Worm (Caenorhabditis elegans): ENCODE results near the gene irld-60.

irld-60 gene

ce11 chrIII:12750831-12751230 lies at the start of gene irld-60, which contains the start of gene irld-20:
Gene irld-60 (minus strand): TSS chrIII:12750931.
Gene irld-20 (plus strand): TSS chrIII:12751109.
- no peak for TF ChIP-seq lin-13 (GFP tag; optimal IDR thresholded peaks at IDR 0.05)
- TF ChIP-seq egl-13 (tag; optimal IDR thresholded peaks at IDR 0.05), result no peak
- peak; percentile 14 for TF ChIP-seq nhr-85 (tag)

DNA sequence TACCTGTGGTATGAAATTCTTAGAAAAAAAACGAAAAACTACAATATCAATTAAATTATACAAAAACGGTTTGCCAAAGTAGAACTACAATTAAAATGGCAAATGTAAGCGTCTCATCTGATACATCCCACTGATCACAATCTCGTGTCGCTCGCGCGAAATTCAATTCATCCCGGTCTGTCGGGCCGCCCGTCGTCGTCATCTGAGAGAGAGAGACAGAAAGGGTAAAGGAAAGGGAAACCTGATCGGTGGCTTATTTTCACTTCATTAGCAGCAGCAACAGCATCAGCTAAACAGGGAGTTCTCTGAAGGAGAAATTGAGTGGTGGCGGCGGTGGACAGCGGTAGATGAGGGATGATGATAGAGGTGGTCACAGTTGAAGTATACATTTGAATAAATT lies 49.8 kb upstream of the irld-60 start:
- TF ChIP-seq nhr-85 (tag) (peak; percentile 62), nhr-20 (tag; optimal IDR thresholded peaks at IDR 0.05) (peak; percentile 0), blmp-1 (tag; optimal IDR thresholded peaks at IDR 0.05) (peak; percentile 100), C16A3.4 (tag; optimal IDR thresholded peaks at IDR 0.05) (no peak)

ce11 chrIII:12798469-12798868 lies 47.7 kb upstream of the irld-60 start, which contains the start of gene agmo-1:
Gene agmo-1 (minus strand): TSS chrIII:12798569.
- peak; percentile 32 for TF ChIP-seq blmp-1 (tag; optimal IDR thresholded peaks at IDR 0.05)
- no peak for TF ChIP-seq lin-13 (GFP tag; optimal IDR thresholded peaks at IDR 0.05)

DNA sequence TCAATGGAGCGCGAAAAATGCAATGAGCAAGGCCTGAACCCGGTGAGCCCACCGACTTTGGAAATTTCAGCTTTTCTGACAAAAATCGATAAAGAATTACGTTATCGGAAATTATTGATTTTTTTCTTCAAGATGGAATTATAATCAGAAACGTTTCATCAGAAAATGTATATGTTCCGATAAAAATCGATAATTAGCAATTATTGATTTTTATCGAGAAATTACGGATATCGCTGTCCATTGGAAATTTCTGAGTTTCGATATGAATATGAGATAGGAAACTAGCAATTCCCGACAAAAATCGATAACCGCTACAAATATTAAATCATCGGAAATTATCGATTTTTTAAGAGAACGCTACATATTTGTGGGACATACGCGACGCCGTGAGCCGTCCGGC lies 43.5 kb upstream of the irld-60 start:
- TF ChIP-seq ama-1 (optimal IDR thresholded peaks at IDR 0.05) (no peak), ces-1 (GFP tag; optimal IDR thresholded peaks at IDR 0.05) (no peak), lin-35 (GFP tag; optimal IDR thresholded peaks at IDR 0.05) (no peak), egl-13 (tag; optimal IDR thresholded peaks at IDR 0.05) (no peak), alr-1 (tag; optimal IDR thresholded peaks at IDR 0.05; ENCODE audit: borderline replicate concordance) (no peak), nhr-11 (tag; optimal IDR thresholded peaks at IDR 0.05) (no peak), fos-1 (tag; optimal IDR thresholded peaks at IDR 0.05) (no peak), ceh-88 (GFP tag; IDR thresholded peaks at IDR 0.05) (no peak), dpl-1 (GFP tag; optimal IDR thresholded peaks at IDR 0.05) (no peak), nhr-237 (tag; optimal IDR thresholded peaks at IDR 0.05) (no peak), nhr-77 (tag; optimal IDR thresholded peaks at IDR 0.05) (no peak), C16A3.4 (tag; optimal IDR thresholded peaks at IDR 0.05) (no peak), jun-1 (tag; optimal IDR thresholded peaks at IDR 0.05) (no peak), ceh-8 (GFP tag; optimal IDR thresholded peaks at IDR 0.05) (no peak), tbx-2 (tag; optimal IDR thresholded peaks at IDR 0.05) (no peak), sptf-1 (tag; optimal IDR thresholded peaks at IDR 0.05) (no peak), C04F5.9 (tag; optimal IDR thresholded peaks at IDR 0.05) (no peak), mef-2 (tag; optimal IDR thresholded peaks at IDR 0.05) (no peak), vab-15 (tag; optimal IDR thresholded peaks at IDR 0.05) (no peak)

DNA sequence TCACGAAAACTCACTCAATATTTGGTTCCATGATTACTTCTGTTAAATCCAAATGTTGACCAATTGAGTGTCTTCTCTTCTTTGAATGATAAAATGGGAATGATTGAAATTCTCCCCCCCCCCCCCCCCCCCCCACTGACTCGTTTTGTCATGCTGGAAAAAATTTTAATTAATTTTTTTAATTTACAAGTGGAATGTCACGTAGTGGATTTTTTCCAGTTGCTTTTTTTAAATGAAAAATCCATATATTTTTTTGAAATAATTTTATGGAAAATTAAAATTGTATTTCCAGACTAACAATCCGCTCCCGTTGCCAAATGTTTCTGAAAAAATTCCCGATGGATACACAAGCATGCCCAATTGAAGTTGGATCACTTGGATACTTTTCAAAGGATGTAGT lies 38.7 kb upstream of the irld-60 start, which contains the start of gene BE10.1:
Gene BE10.1, minus strand, starts transcription at position 101 of the 400 bp plus-strand sequence.
- TF ChIP-seq unc-98 (GFP tag; IDR thresholded peaks at IDR 0.05) (no peak), isw-1 (GFP tag; IDR thresholded peaks at IDR 0.05) (no peak), unc-62 (GFP tag; optimal IDR thresholded peaks at IDR 0.05) (no peak), nhr-90 (tag; optimal IDR thresholded peaks at IDR 0.05; ENCODE audit: poor library complexity) (no peak), elt-3 (tag; optimal IDR thresholded peaks at IDR 0.05) (no peak), ceh-90 (tag; optimal IDR thresholded peaks at IDR 0.05) (no peak), nhr-19 (GFP tag; conservative IDR thresholded peaks at IDR 0.05) (no peak), sup-37 (GFP tag; optimal IDR thresholded peaks at IDR 0.05) (no peak), F16B12.6 (tag; optimal IDR thresholded peaks at IDR 0.05) (no peak)

DNA sequence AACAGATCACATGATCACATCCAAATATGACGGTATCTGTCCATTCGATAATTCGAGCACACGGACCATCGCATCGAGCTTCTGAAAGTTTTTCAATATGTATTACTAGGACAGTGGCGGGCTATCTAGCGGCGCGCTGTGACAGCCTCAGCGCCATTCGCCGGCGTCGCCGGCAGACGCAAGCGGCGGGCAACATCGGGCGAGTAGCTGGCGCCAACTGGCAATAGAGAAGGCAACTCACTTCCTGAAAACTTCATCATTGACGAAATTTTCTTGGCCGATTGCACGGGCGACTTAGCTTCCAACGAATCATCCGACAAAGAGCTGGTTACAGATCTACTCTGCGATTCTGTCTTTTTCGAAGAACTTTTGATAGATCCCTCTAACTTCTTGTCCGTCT lies 37.5 kb upstream of the irld-60 start:
- no peak for TF ChIP-seq Y116A8C.19 (tag; optimal IDR thresholded peaks at IDR 0.05; ENCODE audit: borderline replicate concordance)
- TF ChIP-seq hlh-17 (GFP tag; optimal IDR thresholded peaks at IDR 0.05; ENCODE audit: borderline replicate concordance), result no peak
- no peak for TF ChIP-seq ama-1 (optimal IDR thresholded peaks at IDR 0.05)
- no peak for TF ChIP-seq zag-1 (tag; optimal IDR thresholded peaks at IDR 0.05)
- no peak for TF ChIP-seq mep-1 (tag; optimal IDR thresholded peaks at IDR 0.05)
- no peak for TF ChIP-seq irx-1 (tag; optimal IDR thresholded peaks at IDR 0.05)
- no peak for TF ChIP-seq sup-37 (GFP tag; optimal IDR thresholded peaks at IDR 0.05)
- TF ChIP-seq aha-1 (tag; optimal IDR thresholded peaks at IDR 0.05), result no peak

All from whole organism, L1 larva.